Worm (Caenorhabditis elegans) whole organism, mixed stage, embryonic: ENCODE results near the gene rpt-2.

ENCODE experiments used
- ceh-39 ChIP-seq: fragments of 150-350 bp; optimal IDR thresholded peaks from 2 replicates; lab custom pipeline; 2014; ENCODE audit warnings: missing biosample characterization, missing genetic modification characterization
- elt-3 ChIP-seq: fragments of 150-350 bp; optimal IDR thresholded peaks from 2 replicates; lab custom pipeline; 2014; ENCODE audit warnings: missing biosample characterization, missing genetic modification characterization
- lin-13 ChIP-seq: fragments of 150-350 bp; optimal IDR thresholded peaks from 2 replicates; lab custom pipeline; 2014; ENCODE audit warnings: missing biosample characterization, missing genetic modification characterization
- lsy-2 ChIP-seq: fragments of 150-350 bp; optimal IDR thresholded peaks from 2 replicates; lab custom pipeline; 2014; ENCODE audit warnings: missing biosample characterization, missing genetic modification characterization
- nhr-237 ChIP-seq: fragments of 150-350 bp; optimal IDR thresholded peaks from 2 replicates; lab custom pipeline; 2014; ENCODE audit warnings: missing biosample characterization, missing genetic modification characterization
- nhr-76 ChIP-seq: sonication (generic microtip); optimal IDR thresholded peaks from 2 replicates; lab custom pipeline; 2017; ENCODE audit warnings: missing biosample characterization, missing genetic modification characterization
- pha-4 ChIP-seq: fragments of 150-350 bp; optimal IDR thresholded peaks from 2 replicates; lab custom pipeline; 2018; ENCODE audit warnings: missing biosample characterization, missing genetic modification reagents, missing genetic modification characterization
- sem-2 ChIP-seq: fragments of 200-800 bp; sonication (Bioruptor generic); optimal IDR thresholded peaks from 2 replicates; lab custom pipeline; 2018; ENCODE audit warnings: mild to moderate bottlenecking, missing genetic modification characterization, missing compliant biosample characterization
- snpc-4 ChIP-seq: fragments of 150-350 bp; optimal IDR thresholded peaks from 2 replicates; lab custom pipeline; 2014; ENCODE audit warnings: missing biosample characterization, missing genetic modification characterization
- sptf-1 ChIP-seq: sonication (generic microtip); optimal IDR thresholded peaks from 2 replicates; lab custom pipeline; 2017; ENCODE audit warnings: mild to moderate bottlenecking, missing genetic modification characterization, moderate library complexity, missing compliant biosample characterization
- unc-39 ChIP-seq: fragments of 150-350 bp; optimal IDR thresholded peaks from 2 replicates; lab custom pipeline; 2014; ENCODE audit warnings: missing biosample characterization, missing genetic modification characterization
- unc-62 ChIP-seq: fragments of 150-350 bp; optimal IDR thresholded peaks from 2 replicates; lab custom pipeline; 2014; ENCODE audit warnings: missing biosample characterization, missing genetic modification reagents, missing genetic modification characterization
- ztf-11 ChIP-seq: fragments of 150-350 bp; optimal IDR thresholded peaks from 2 replicates; lab custom pipeline; 2014; ENCODE audit warnings: missing biosample characterization, missing genetic modification characterization

- no peak for TF ChIP-seq pha-4 (tag; lab: Kevin White, UChicago)
- no peak for TF ChIP-seq ceh-39 (tag; lab: Kevin White, UChicago)
- no peak for TF ChIP-seq sem-2 (GFP tag; lab: Kevin White, UChicago)
- no peak for TF ChIP-seq ztf-11 (tag; lab: Kevin White, UChicago)
- TF ChIP-seq sptf-1 (tag; lab: Kevin White, UChicago), result no peak
- no peak for TF ChIP-seq nhr-237 (tag; lab: Kevin White, UChicago)
- TF ChIP-seq unc-39 (tag; lab: Kevin White, UChicago), result no peak
- no peak for TF ChIP-seq unc-62 (GFP tag; lab: Kevin White, UChicago)
- TF ChIP-seq nhr-76 (tag; lab: Kevin White, UChicago), result no peak
- TF ChIP-seq elt-3 (tag; lab: Kevin White, UChicago), result no peak
- TF ChIP-seq snpc-4 (tag; lab: Kevin White, UChicago), result no peak
- no peak for TF ChIP-seq lsy-2
- no peak for TF ChIP-seq lin-13 (tag; lab: Kevin White, UChicago)
Observed at ce11 chrV:6003301-6003700, 14.2 kb downstream of the rpt-2 start, which contains the start of gene fos-1.
